Worm (Caenorhabditis elegans) whole organism, L1 larva: ENCODE measurements around the gene srlf-9.

ENCODE experiments used
- C34B4.2 ChIP-seq: sonication (generic microtip); optimal IDR thresholded peaks from 2 replicates; lab custom pipeline; 2017; ENCODE audit warnings: mild to moderate bottlenecking, missing genetic modification characterization, missing compliant biosample characterization
- Y116A8C.19 ChIP-seq: sonication (generic microtip); optimal IDR thresholded peaks from 2 replicates; lab custom pipeline; 2016; ENCODE audit warnings: missing compliant biosample characterization, missing genetic modification characterization, borderline replicate concordance
- aly-2 ChIP-seq: fragments of 150-350 bp; optimal IDR thresholded peaks from 2 replicates; lab custom pipeline; 2014; ENCODE audit warnings: missing biosample characterization, missing genetic modification characterization
- ama-1 ChIP-seq: fragments of 150-350 bp; optimal IDR thresholded peaks from 2 replicates; lab custom pipeline; 2014
- ceh-63 ChIP-seq: fragments of 200-800 bp; sonication (Bioruptor generic); optimal IDR thresholded peaks from 2 replicates; lab custom pipeline; 2018; ENCODE audit warnings: mild to moderate bottlenecking, missing genetic modification characterization, missing compliant biosample characterization
- ceh-90 ChIP-seq: sonication (generic microtip); optimal IDR thresholded peaks from 2 replicates; lab custom pipeline; 2016; ENCODE audit warnings: missing genetic modification characterization, missing compliant biosample characterization
- ces-1 ChIP-seq: fragments of 150-350 bp; optimal IDR thresholded peaks from 2 replicates; lab custom pipeline; 2014; ENCODE audit warnings: missing biosample characterization, missing genetic modification reagents, missing genetic modification characterization
- dpl-1 ChIP-seq, 3 experiments: fragments of 150-350 bp in 2 of 3; sonication (generic microtip) in 1 of 3; optimal IDR thresholded peaks; 2 replicates each; lab custom pipeline; 2014 to 2017; ENCODE audit warnings: missing biosample characterization in 3 of 3, missing genetic modification characterization in 3 of 3, missing genetic modification reagents in 3 of 3
- efl-1 ChIP-seq, 4 experiments: fragments of 150-350 bp; optimal IDR thresholded peaks in 3 of 4; peaks in 1 of 4; 1 replicate in 1 of 4; 2 replicates in 3 of 4; lab custom pipeline; 2014; ENCODE audit warnings: missing biosample characterization in 2 of 4, missing genetic modification characterization in 2 of 4, missing genetic modification reagents in 2 of 4
- elt-2 ChIP-seq: sonication (generic microtip); optimal IDR thresholded peaks from 2 replicates; lab custom pipeline; 2016; ENCODE audit warnings: missing genetic modification characterization, mild to moderate bottlenecking, inconsistent platforms, missing compliant biosample characterization, missing genetic modification reagents
- fkh-10 ChIP-seq: sonication (generic microtip); optimal IDR thresholded peaks from 2 replicates; lab custom pipeline; 2017; ENCODE audit warnings: missing biosample characterization, missing genetic modification reagents, missing genetic modification characterization
- fkh-4 ChIP-seq: sonication (generic microtip); optimal IDR thresholded peaks from 2 replicates; lab custom pipeline; 2016; ENCODE audit warnings: missing compliant biosample characterization, missing genetic modification characterization, borderline replicate concordance
- fkh-8 ChIP-seq: sonication (generic microtip); optimal IDR thresholded peaks from 2 replicates; lab custom pipeline; 2016; ENCODE audit warnings: mild to moderate bottlenecking, missing genetic modification characterization, missing compliant biosample characterization
- hlh-4 ChIP-seq: sonication (generic microtip); optimal IDR thresholded peaks from 2 replicates; lab custom pipeline; 2016; ENCODE audit warnings: mild to moderate bottlenecking, missing genetic modification characterization, missing compliant biosample characterization
- hpl-2 ChIP-seq: fragments of 150-350 bp; optimal IDR thresholded peaks from 2 replicates; lab custom pipeline; 2014; ENCODE audit warnings: missing biosample characterization, missing genetic modification reagents, missing genetic modification characterization
- irx-1 ChIP-seq: sonication (generic microtip); optimal IDR thresholded peaks from 2 replicates; lab custom pipeline; 2016; ENCODE audit warnings: missing genetic modification characterization, missing compliant biosample characterization
- isw-1 ChIP-seq: fragments of 200-800 bp; sonication (Bioruptor generic); IDR thresholded peaks from 2 replicates; pipeline ENCODE4 v1.3.6; 2022; ENCODE audit warnings: missing genetic modification characterization, missing compliant biosample characterization
- lin-14 ChIP-seq: fragments of 200-800 bp; sonication (Bioruptor generic); optimal IDR thresholded peaks from 2 replicates; lab custom pipeline; 2018; ENCODE audit warnings: mild to moderate bottlenecking, missing genetic modification characterization, moderate library complexity, missing compliant biosample characterization
- lin-15B ChIP-seq: fragments of 150-350 bp; sonication (generic microtip); optimal IDR thresholded peaks from 3 replicates; lab custom pipeline; 2014; ENCODE audit warnings: missing biosample characterization, missing genetic modification characterization
- lin-35 ChIP-seq, 2 experiments: fragments of 150-350 bp; optimal IDR thresholded peaks; 2 replicates each; lab custom pipeline; 2014; ENCODE audit warnings: missing biosample characterization in 2 of 2, missing genetic modification characterization in 2 of 2, missing genetic modification reagents in 2 of 2
- lin-39 ChIP-seq: fragments of 150-350 bp; optimal IDR thresholded peaks from 2 replicates; lab custom pipeline; 2014; ENCODE audit warnings: missing biosample characterization, missing genetic modification reagents, missing genetic modification characterization
- lsy-2 ChIP-seq, 2 experiments: fragments of 150-350 bp; optimal IDR thresholded peaks; 2 replicates each; lab custom pipeline; 2014; ENCODE audit warnings: missing biosample characterization in 2 of 2, missing genetic modification characterization in 2 of 2
- mab-9 ChIP-seq: fragments of 200-800 bp; sonication (Bioruptor generic); IDR thresholded peaks from 2 replicates; pipeline ENCODE4 v1.3.6; 2022; ENCODE audit warnings: missing genetic modification reagents, missing genetic modification characterization, missing compliant biosample characterization
- mdl-1 ChIP-seq, 2 experiments: fragments of 150-350 bp; optimal IDR thresholded peaks; 2 replicates each; lab custom pipeline; 2014 to 2017; ENCODE audit warnings: missing biosample characterization in 2 of 2, missing genetic modification characterization in 2 of 2, inconsistent platforms in 1 of 2
- mef-2 ChIP-seq: fragments of 150-350 bp; optimal IDR thresholded peaks from 2 replicates; lab custom pipeline; 2014; ENCODE audit warnings: missing biosample characterization, missing genetic modification characterization
- mep-1 ChIP-seq: fragments of 150-350 bp; optimal IDR thresholded peaks from 2 replicates; lab custom pipeline; 2014; ENCODE audit warnings: missing biosample characterization, missing genetic modification characterization
- nhr-11 ChIP-seq: fragments of 150-350 bp; optimal IDR thresholded peaks from 2 replicates; lab custom pipeline; 2014; ENCODE audit warnings: missing biosample characterization, missing genetic modification characterization
- nhr-12 ChIP-seq: sonication (generic microtip); optimal IDR thresholded peaks from 2 replicates; lab custom pipeline; 2017; ENCODE audit warnings: missing biosample characterization, missing genetic modification characterization
- nhr-47 ChIP-seq: sonication (generic microtip); optimal IDR thresholded peaks from 2 replicates; lab custom pipeline; 2016; ENCODE audit warnings: mild to moderate bottlenecking, missing genetic modification characterization, moderate library complexity, missing compliant biosample characterization
- nhr-85 ChIP-seq: sonication (generic microtip); peaks from one replicate; lab custom pipeline; 2016; ENCODE audit warnings: missing genetic modification characterization, inconsistent platforms, missing compliant biosample characterization
- pax-3 ChIP-seq: fragments of 200-800 bp; sonication (Bioruptor generic); optimal IDR thresholded peaks from 2 replicates; lab custom pipeline; 2018; ENCODE audit warnings: mild to moderate bottlenecking, missing genetic modification characterization, moderate library complexity, missing compliant biosample characterization
- rnt-1 ChIP-seq: sonication (generic microtip); optimal IDR thresholded peaks from 2 replicates; lab custom pipeline; 2016; ENCODE audit warnings: mild to moderate bottlenecking, missing genetic modification characterization, moderate library complexity, missing compliant biosample characterization
- skn-1 ChIP-seq: fragments of 150-350 bp; optimal IDR thresholded peaks from 2 replicates; lab custom pipeline; 2014; ENCODE audit warnings: missing biosample characterization, missing genetic modification characterization
- snpc-4 ChIP-seq: fragments of 150-350 bp; optimal IDR thresholded peaks from 2 replicates; lab custom pipeline; 2014; ENCODE audit warnings: missing biosample characterization, missing genetic modification characterization
- snu-23 ChIP-seq: sonication (generic microtip); optimal IDR thresholded peaks from 2 replicates; lab custom pipeline; 2016; ENCODE audit warnings: missing genetic modification characterization, missing compliant biosample characterization
- sox-4 ChIP-seq: sonication (generic microtip); optimal IDR thresholded peaks from 2 replicates; lab custom pipeline; 2016; ENCODE audit warnings: missing genetic modification characterization, missing compliant biosample characterization
- swsn-7 ChIP-seq: sonication (generic microtip); optimal IDR thresholded peaks from 2 replicates; lab custom pipeline; 2016; ENCODE audit warnings: missing genetic modification characterization, missing compliant biosample characterization
- tlp-1 ChIP-seq: fragments of 150-350 bp; optimal IDR thresholded peaks from 2 replicates; lab custom pipeline; 2014; ENCODE audit warnings: missing biosample characterization, missing genetic modification characterization
- unc-130 ChIP-seq: fragments of 150-350 bp; optimal IDR thresholded peaks from 2 replicates; lab custom pipeline; 2017; ENCODE audit warnings: missing biosample characterization, missing genetic modification characterization, inconsistent platforms
- unc-30 ChIP-seq: sonication (generic microtip); optimal IDR thresholded peaks from 2 replicates; lab custom pipeline; 2017; ENCODE audit warnings: missing biosample characterization, missing genetic modification characterization
- unc-62 ChIP-seq: fragments of 150-350 bp; optimal IDR thresholded peaks from 2 replicates; lab custom pipeline; 2014; ENCODE audit warnings: missing biosample characterization, missing genetic modification reagents, missing genetic modification characterization
- unc-86 ChIP-seq: sonication (generic microtip); optimal IDR thresholded peaks from 2 replicates; lab custom pipeline; 2016; ENCODE audit warnings: missing genetic modification characterization, missing compliant biosample characterization
- unc-98 ChIP-seq: fragments of 200-800 bp; sonication (Bioruptor generic); IDR thresholded peaks from 2 replicates; pipeline ENCODE4 v1.3.6; 2022; ENCODE audit warnings: missing genetic modification characterization, missing compliant biosample characterization
- xbp-1 ChIP-seq: sonication (generic microtip); optimal IDR thresholded peaks from 2 replicates; lab custom pipeline; 2016; ENCODE audit warnings: missing genetic modification characterization, missing compliant biosample characterization
- zag-1 ChIP-seq: fragments of 150-350 bp; optimal IDR thresholded peaks from 2 replicates; lab custom pipeline; 2014; ENCODE audit warnings: missing biosample characterization, missing genetic modification characterization
- zip-4 ChIP-seq: fragments of 200-800 bp; sonication (Bioruptor generic); optimal IDR thresholded peaks from 2 replicates; lab custom pipeline; 2018; ENCODE audit warnings: mild to moderate bottlenecking, missing genetic modification characterization, moderate library complexity, missing compliant biosample characterization
- ztf-11 ChIP-seq, 2 experiments: sonication (generic microtip); optimal IDR thresholded peaks; 2 replicates each; lab custom pipeline; 2016 to 2017; ENCODE audit warnings: missing genetic modification characterization in 2 of 2, missing biosample characterization in 1 of 2, missing compliant biosample characterization in 1 of 2
- ztf-4 ChIP-seq: fragments of 150-350 bp; optimal IDR thresholded peaks from 2 replicates; lab custom pipeline; 2014; ENCODE audit warnings: missing biosample characterization, missing genetic modification characterization

Gene srlf-9

DNA sequence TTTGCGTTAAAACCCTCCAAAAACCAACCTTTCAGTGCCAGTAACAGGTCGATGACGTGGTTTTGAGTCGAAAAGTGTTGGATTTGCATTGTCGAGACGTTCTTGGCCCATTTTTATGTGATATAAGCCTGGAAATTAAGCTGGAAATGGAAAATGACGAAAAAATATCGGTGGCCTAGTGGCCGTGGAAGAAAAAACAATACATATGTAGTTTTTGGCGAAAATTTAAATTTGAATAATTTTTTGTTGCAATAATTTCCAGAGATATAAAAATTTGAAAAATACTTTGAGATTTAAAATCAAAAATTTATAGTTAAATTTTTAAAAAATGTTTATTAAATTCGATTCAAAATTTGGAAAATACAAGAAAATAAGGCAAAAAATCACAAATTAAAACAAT is 37.8 kb upstream of the srlf-9 start, which contains the start of gene ciao-2B (continued):
- TF ChIP-seq snpc-4 (no peak), ceh-90 (tag; lab: Kevin White, UChicago) (peak; percentile 83), ztf-4 (tag; lab: Kevin White, UChicago) (no peak), efl-1 (optimal IDR thresholded peaks at IDR 0.05; lab: Kevin White, UChicago) (peak; percentile 25 to 88), efl-1 (GFP tag; optimal IDR thresholded peaks at IDR 0.05 in 1 of 2; lab: Kevin White, UChicago) (peak; percentile 91 to 99), lin-39 (peak; percentile 20), aly-2 (tag; lab: Kevin White, UChicago) (no peak), ces-1 (GFP tag; lab: Kevin White, UChicago) (no peak), hpl-2 (GFP tag; lab: Kevin White, UChicago) (no peak), pax-3 (tag; lab: Kevin White, UChicago) (no peak), elt-2 (tag; lab: Kevin White, UChicago) (no peak), lsy-2 (tag; optimal IDR thresholded peaks at IDR 0.05; lab: Kevin White, UChicago) (peak; percentile 38 to 71), snu-23 (peak; percentile 29), zag-1 (no peak), unc-86 (tag; lab: Kevin White, UChicago) (no peak), sox-4 (tag; lab: Kevin White, UChicago) (peak; percentile 6), fkh-10 (no peak), lin-14 (no peak), ceh-63 (no peak), fkh-4 (peak; percentile 5), swsn-7 (no peak), hlh-4 (tag; lab: Kevin White, UChicago) (no peak), mep-1 (tag; lab: Kevin White, UChicago) (peak; percentile 0), ama-1 (no peak), unc-30 (no peak), zip-4 (GFP tag; lab: Kevin White, UChicago) (no peak), lin-15B (tag; lab: Kevin White, UChicago) (no peak), unc-98 (GFP tag; lab: Robert Waterston, UW) (peak; percentile 9; the same call in 1 of the 2 replicates), fkh-8 (tag; lab: Kevin White, UChicago) (no peak), nhr-12 (tag; lab: Kevin White, UChicago) (no peak), unc-130 (no peak), isw-1 (GFP tag; lab: Robert Waterston, UW) (0 out of 2 replicates have a peak, but pooled peaks have one; percentile 22), nhr-47 (peak; percentile 70), skn-1 (tag; lab: Kevin White, UChicago) (peak; percentile 19), ztf-11 (tag; optimal IDR thresholded peaks at IDR 0.05; lab: Kevin White, UChicago) (peak in 1 of 2 experiments; percentile 47), mab-9 (GFP tag; lab: Robert Waterston, UW) (no peak), Y116A8C.19 (tag; lab: Kevin White, UChicago) (no peak)

DNA sequence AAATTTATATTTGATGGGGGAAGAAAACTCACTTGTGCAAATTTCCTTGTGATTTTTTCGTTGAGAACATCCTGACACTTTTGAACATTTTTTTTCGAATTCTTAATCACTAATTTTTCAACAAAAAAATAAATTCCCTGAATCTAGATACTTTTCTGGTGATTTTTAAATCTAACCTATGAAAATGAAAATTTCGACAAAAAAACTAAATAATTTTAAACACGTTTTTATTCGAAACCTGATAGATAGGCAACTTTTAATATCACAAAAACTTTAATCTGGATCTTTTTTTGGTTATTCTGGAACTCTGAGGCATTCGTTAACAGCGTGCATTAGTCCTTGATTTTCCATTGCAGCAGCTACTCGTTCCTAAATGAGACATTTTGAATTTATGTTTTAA is 35.3 kb upstream of the srlf-9 start, which contains the start of gene F45G2.9:
Gene F45G2.9, minus strand, starts transcription at position 101 of the 400 bp plus-strand sequence.
- TF ChIP-seq C34B4.2 (tag; lab: Kevin White, UChicago) = no peak
- no peak for TF ChIP-seq lin-15B (tag; lab: Kevin White, UChicago)
- TF ChIP-seq unc-62 (GFP tag; lab: Kevin White, UChicago) = no peak
- TF ChIP-seq snu-23 = no peak

DNA sequence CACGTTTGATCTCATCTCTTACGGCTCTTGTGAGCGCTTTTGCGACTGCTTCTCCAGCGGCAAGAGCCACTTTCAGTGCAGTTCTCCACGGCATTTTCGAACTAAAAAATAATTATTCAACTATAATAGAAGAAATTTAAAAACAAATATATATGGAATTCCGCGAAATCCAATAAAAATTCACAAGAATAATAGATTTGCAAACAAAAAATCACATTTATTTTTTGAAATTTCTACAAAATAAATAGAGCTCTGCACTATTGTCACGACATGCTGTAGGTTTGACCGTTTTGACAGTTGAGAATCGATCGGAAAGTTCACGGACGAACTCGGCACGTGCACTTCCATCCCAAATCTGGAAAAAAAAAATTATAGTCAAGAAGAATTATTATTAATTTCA is 34.0 kb upstream of the srlf-9 start, which contains the start of gene F45G2.8:
Gene F45G2.8, minus strand, starts transcription at position 101 of the 400 bp plus-strand sequence.
- no peak for TF ChIP-seq rnt-1 (tag; lab: Kevin White, UChicago)
- TF ChIP-seq tlp-1 = no peak
- TF ChIP-seq fkh-4 = no peak
- no peak for TF ChIP-seq mdl-1 (tag; optimal IDR thresholded peaks at IDR 0.05; lab: Kevin White, UChicago)
- no peak for TF ChIP-seq ztf-4 (tag; lab: Kevin White, UChicago)
- no peak for TF ChIP-seq unc-98 (GFP tag; lab: Robert Waterston, UW)
- no peak for TF ChIP-seq elt-2 (tag; lab: Kevin White, UChicago)
- TF ChIP-seq zag-1 = no peak
- no peak for TF ChIP-seq lin-35 (GFP tag; optimal IDR thresholded peaks at IDR 0.05; lab: Kevin White, UChicago)
- TF ChIP-seq hlh-4 (tag; lab: Kevin White, UChicago) = no peak
- no peak for TF ChIP-seq isw-1 (GFP tag; lab: Robert Waterston, UW)
- no peak for TF ChIP-seq nhr-11 (tag; lab: Kevin White, UChicago)
- TF ChIP-seq irx-1 = no peak
- no peak for TF ChIP-seq mef-2 (tag; lab: Kevin White, UChicago)
- TF ChIP-seq dpl-1 (GFP tag; optimal IDR thresholded peaks at IDR 0.05; lab: Kevin White, UChicago) = no peak
- TF ChIP-seq hpl-2 (GFP tag; lab: Kevin White, UChicago) = no peak
- TF ChIP-seq nhr-85 (tag; lab: Kevin White, UChicago) = no peak
- no peak for TF ChIP-seq unc-130
- TF ChIP-seq xbp-1 (tag; lab: Kevin White, UChicago) = no peak
- no peak for TF ChIP-seq lin-14
